Worm (Caenorhabditis elegans) whole organism, young adult: ENCODE measurements around the gene nas-24.

Experiments used
- B0336.3 ChIP-seq: fragments of 200-800 bp; sonication (Bioruptor generic); IDR thresholded peaks from 2 replicates; pipeline ENCODE4 v1.3.6; 2022; ENCODE audit warnings: missing genetic modification characterization, missing compliant biosample characterization
- F23B12.7 ChIP-seq: sonication (generic microtip); optimal IDR thresholded peaks from 2 replicates; lab custom pipeline; 2017; ENCODE audit warnings: missing genetic modification characterization, mild to moderate bottlenecking, missing compliant biosample characterization, antibody characterized with exemption, moderate library complexity; ENCODE audit not compliant: insufficient read depth
- K11D2.4 ChIP-seq: fragments of 200-800 bp; sonication (Bioruptor generic); IDR thresholded peaks from 2 replicates; pipeline ENCODE4 v1.3.6; 2022; ENCODE audit warnings: missing genetic modification reagents, missing genetic modification characterization, missing compliant biosample characterization
- K12H6.12 ChIP-seq: fragments of 200-800 bp; sonication (Bioruptor generic); optimal IDR thresholded peaks from 2 replicates; lab custom pipeline; 2018; ENCODE audit warnings: mild to moderate bottlenecking, missing genetic modification characterization, missing compliant biosample characterization
- ZK185.1 ChIP-seq: sonication (generic microtip); optimal IDR thresholded peaks from 2 replicates; lab custom pipeline; 2016; ENCODE audit warnings: mild to moderate bottlenecking, missing genetic modification characterization, missing compliant biosample characterization; ENCODE audit not compliant: poor library complexity, severe bottlenecking
- attf-3 ChIP-seq: fragments of 200-800 bp; sonication (Bioruptor generic); conservative IDR thresholded peaks from 2 replicates; pipeline ENCODE4 v1.3.6; 2022; ENCODE audit warnings: missing genetic modification reagents, missing genetic modification characterization, missing compliant biosample characterization
- attf-5 ChIP-seq: fragments of 200-800 bp; sonication (Bioruptor generic); optimal IDR thresholded peaks from 2 replicates; lab custom pipeline; 2018; ENCODE audit warnings: mild to moderate bottlenecking, missing genetic modification characterization, missing compliant biosample characterization
- bed-1 ChIP-seq: fragments of 200-800 bp; sonication (Bioruptor generic); IDR thresholded peaks from 2 replicates; pipeline ENCODE4 v1.3.6; 2022; ENCODE audit warnings: missing genetic modification reagents, missing genetic modification characterization, missing compliant biosample characterization
- ceh-100 ChIP-seq: fragments of 200-800 bp; sonication (Bioruptor generic); IDR thresholded peaks from 2 replicates; pipeline ENCODE4 v1.3.6; 2022; ENCODE audit warnings: missing genetic modification reagents, missing genetic modification characterization, missing compliant biosample characterization
- dpl-1 ChIP-seq: fragments of 150-350 bp; optimal IDR thresholded peaks from 2 replicates; lab custom pipeline; 2014; ENCODE audit warnings: missing biosample characterization, missing genetic modification reagents, missing genetic modification characterization
- efl-1 ChIP-seq: fragments of 150-350 bp; optimal IDR thresholded peaks from 2 replicates; lab custom pipeline; 2014; ENCODE audit warnings: missing biosample characterization, missing genetic modification reagents, missing genetic modification characterization
- egl-44 ChIP-seq: fragments of 200-800 bp; sonication (Bioruptor generic); IDR thresholded peaks from 2 replicates; pipeline ENCODE4 v1.3.6; 2022; ENCODE audit warnings: missing genetic modification reagents, missing genetic modification characterization, missing compliant biosample characterization
- lin-26 ChIP-seq: fragments of 200-800 bp; sonication (Bioruptor generic); IDR thresholded peaks from 2 replicates; pipeline ENCODE4 v1.3.6; 2022; ENCODE audit warnings: missing genetic modification reagents, missing genetic modification characterization, missing compliant biosample characterization
- lin-35 ChIP-seq, 3 experiments: fragments of 150-350 bp in 2 of 3; sonication (generic microtip) in 1 of 3; optimal IDR thresholded peaks; 2 replicates each; lab custom pipeline; 2014 to 2018; ENCODE audit warnings: missing biosample characterization in 3 of 3, missing genetic modification characterization in 3 of 3, missing genetic modification reagents in 3 of 3
- lsl-1 ChIP-seq: fragments of 200-800 bp; sonication (Bioruptor generic); optimal IDR thresholded peaks from 2 replicates; lab custom pipeline; 2018; ENCODE audit warnings: mild to moderate bottlenecking, missing genetic modification characterization, moderate library complexity, missing compliant biosample characterization
- madf-6 ChIP-seq: fragments of 200-800 bp; sonication (Bioruptor generic); IDR thresholded peaks from 2 replicates; pipeline ENCODE4 v1.3.6; 2022; ENCODE audit warnings: missing genetic modification reagents, missing genetic modification characterization, missing compliant biosample characterization
- madf-8 ChIP-seq: fragments of 200-800 bp; sonication (Bioruptor generic); conservative IDR thresholded peaks from 2 replicates; pipeline ENCODE4 v1.3.6; 2022; ENCODE audit warnings: missing genetic modification reagents, missing genetic modification characterization, missing compliant biosample characterization
- mcd-1 ChIP-seq: fragments of 200-800 bp; sonication (Bioruptor generic); IDR thresholded peaks from 2 replicates; pipeline ENCODE4 v1.3.6; 2022; ENCODE audit warnings: missing genetic modification reagents, missing genetic modification characterization, missing compliant biosample characterization
- nfya-1 ChIP-seq: sonication (generic microtip); optimal IDR thresholded peaks from 2 replicates; lab custom pipeline; 2017; ENCODE audit warnings: antibody characterized with exemption, missing compliant biosample characterization, missing genetic modification characterization, borderline replicate concordance; ENCODE audit not compliant: insufficient read depth
- nhr-80 ChIP-seq: sonication (generic microtip); optimal IDR thresholded peaks from 2 replicates; lab custom pipeline; 2016; ENCODE audit warnings: missing genetic modification characterization, missing compliant biosample characterization
- rcor-1 ChIP-seq: fragments of 200-800 bp; sonication (Bioruptor generic); IDR thresholded peaks from 2 replicates; pipeline ENCODE4 v1.3.6; 2022; ENCODE audit warnings: missing genetic modification reagents, missing genetic modification characterization, missing compliant biosample characterization
- snpc-1.1 ChIP-seq: sonication (generic microtip); optimal IDR thresholded peaks from 2 replicates; lab custom pipeline; 2017; ENCODE audit warnings: missing genetic modification characterization, mild to moderate bottlenecking, missing compliant biosample characterization, antibody characterized with exemption, moderate library complexity, missing genotype, missing genetic modification reagents; ENCODE audit not compliant: insufficient read depth
- snpc-3.4 ChIP-seq: sonication (generic microtip); optimal IDR thresholded peaks from 2 replicates; lab custom pipeline; 2017; ENCODE audit warnings: missing genetic modification characterization, mild to moderate bottlenecking, missing compliant biosample characterization, antibody characterized with exemption, moderate library complexity, missing genotype, missing genetic modification reagents
- snpc-4 ChIP-seq, 5 experiments: fragments of 150-350 bp in 1 of 5; sonication (generic microtip) in 4 of 5; optimal IDR thresholded peaks; 2 replicates each; lab custom pipeline; 2014 to 2018; ENCODE audit warnings: missing genetic modification characterization in 5 of 5, missing biosample characterization in 3 of 5, antibody characterized with exemption in 2 of 5, mild to moderate bottlenecking in 2 of 5, missing compliant biosample characterization in 2 of 5, missing genotype in 2 of 5, moderate library complexity in 2 of 5, missing genetic modification reagents in 1 of 5
- ztf-18 ChIP-seq: sonication (generic microtip); optimal IDR thresholded peaks from 2 replicates; lab custom pipeline; 2016; ENCODE audit warnings: missing genotype, mild to moderate bottlenecking, missing genetic modification characterization, missing compliant biosample characterization

The nas-24 gene

ce11 chrV:13818824-13819408 is 49.7 kb downstream of the nas-24 start, which contains the start of gene sel-10:
TSS of gene sel-10 (plus strand) at chrV:13819361.
- TF ChIP-seq ZK185.1 (tag; lab: Kevin White, UChicago) = peak; percentile 67
- TF ChIP-seq egl-44 (GFP tag; lab: Robert Waterston, UW) = no peak
- TF ChIP-seq madf-6 = peak; percentile 71; the same call in 1 of the 2 replicates
- peak; percentile 15 for TF ChIP-seq efl-1 (GFP tag; lab: Kevin White, UChicago)
- peak; percentile 31 for TF ChIP-seq K12H6.12 (tag; lab: Kevin White, UChicago)
- no peak for TF ChIP-seq ceh-100 (GFP tag; lab: Robert Waterston, UW)
- peak; percentile 65 for TF ChIP-seq snpc-4 (GFP tag; optimal IDR thresholded peaks at IDR 0.05; lab: Kevin White, UChicago)
- TF ChIP-seq snpc-4 (tag; optimal IDR thresholded peaks at IDR 0.05; lab: Kevin White, UChicago) = peak in 2 of 4 experiments; percentile 33 to 65
- TF ChIP-seq lin-26 = no peak
- no peak for TF ChIP-seq B0336.3 (GFP tag; lab: Robert Waterston, UW)
- TF ChIP-seq snpc-3.4 = peak; percentile 18
- peak; percentile 77 for TF ChIP-seq mcd-1 (GFP tag; lab: Robert Waterston, UW)
- no peak for TF ChIP-seq nfya-1 (tag; lab: Kevin White, UChicago)
- TF ChIP-seq nhr-80 = peak; percentile 66
- TF ChIP-seq attf-3 (GFP tag; lab: Robert Waterston, UW) = 0 out of 2 replicates have a peak, but pooled peaks have one; percentile 20
- peak; percentile 95 for TF ChIP-seq ztf-18 (tag; lab: Kevin White, UChicago)
- no peak for TF ChIP-seq bed-1
- peak; percentile 43 for TF ChIP-seq lsl-1 (GFP tag; lab: Kevin White, UChicago)
- TF ChIP-seq madf-8 (GFP tag; lab: Robert Waterston, UW) = 0 out of 2 replicates have a peak, but pooled peaks have one; percentile 13
- 0 out of 2 replicates have a peak, but pooled peaks have one; percentile 42 for TF ChIP-seq K11D2.4 (GFP tag; lab: Robert Waterston, UW)
- TF ChIP-seq snpc-1.1 = no peak
- peak; percentile 35 for TF ChIP-seq attf-5 (GFP tag; lab: Kevin White, UChicago)
- peak; percentile 31; the same call in 1 of the 2 replicates for TF ChIP-seq rcor-1
- peak in 1 of 3 experiments; percentile 79 for TF ChIP-seq lin-35 (GFP tag; optimal IDR thresholded peaks at IDR 0.05; lab: Kevin White, UChicago)
- peak; percentile 7 for TF ChIP-seq dpl-1 (GFP tag; lab: Kevin White, UChicago)
- peak; percentile 40 for TF ChIP-seq F23B12.7 (tag; lab: Kevin White, UChicago)
